Worm (Caenorhabditis elegans) whole organism, L4 larva: ENCODE results near the gene rsef-1.

Source experiments
- aly-2 ChIP-seq: sonication (generic microtip); optimal IDR thresholded peaks from 2 replicates; lab custom pipeline; 2018; ENCODE audit warnings: missing biosample characterization, missing genetic modification characterization
- ceh-20 ChIP-seq: fragments of 200-800 bp; sonication (Bioruptor generic); IDR thresholded peaks from 2 replicates; pipeline ENCODE4 v1.3.6; 2022; ENCODE audit warnings: missing genetic modification reagents, missing genetic modification characterization, missing compliant biosample characterization
- lin-39 ChIP-seq: fragments of 150-350 bp; optimal IDR thresholded peaks from 2 replicates; lab custom pipeline; 2014; ENCODE audit warnings: missing biosample characterization, missing genetic modification reagents, missing genetic modification characterization
- nhr-11 ChIP-seq: fragments of 150-350 bp; optimal IDR thresholded peaks from 2 replicates; lab custom pipeline; 2014; ENCODE audit warnings: missing biosample characterization, missing genetic modification characterization
- skn-1 ChIP-seq: fragments of 150-350 bp; optimal IDR thresholded peaks from 2 replicates; lab custom pipeline; 2014; ENCODE audit warnings: missing biosample characterization, missing genetic modification characterization
- spr-1 ChIP-seq: sonication (generic microtip); optimal IDR thresholded peaks from 2 replicates; lab custom pipeline; 2016; ENCODE audit warnings: mild to moderate bottlenecking, missing genetic modification characterization, missing compliant biosample characterization
- unc-62 ChIP-seq, 3 experiments: fragments of 150-350 bp in 1 of 3; sonication (generic microtip); optimal IDR thresholded peaks in 2 of 3; peaks in 1 of 3; 1 replicate in 1 of 3; 2 replicates in 2 of 3; lab custom pipeline; 2014 to 2017; ENCODE audit warnings: missing biosample characterization in 3 of 3, missing genetic modification characterization in 3 of 3, missing genetic modification reagents in 3 of 3, missing genotype in 1 of 3
- zfp-2 ChIP-seq: sonication (generic microtip); optimal IDR thresholded peaks from 2 replicates; lab custom pipeline; 2016; ENCODE audit warnings: mild to moderate bottlenecking, missing genetic modification characterization, missing compliant biosample characterization

DNA sequence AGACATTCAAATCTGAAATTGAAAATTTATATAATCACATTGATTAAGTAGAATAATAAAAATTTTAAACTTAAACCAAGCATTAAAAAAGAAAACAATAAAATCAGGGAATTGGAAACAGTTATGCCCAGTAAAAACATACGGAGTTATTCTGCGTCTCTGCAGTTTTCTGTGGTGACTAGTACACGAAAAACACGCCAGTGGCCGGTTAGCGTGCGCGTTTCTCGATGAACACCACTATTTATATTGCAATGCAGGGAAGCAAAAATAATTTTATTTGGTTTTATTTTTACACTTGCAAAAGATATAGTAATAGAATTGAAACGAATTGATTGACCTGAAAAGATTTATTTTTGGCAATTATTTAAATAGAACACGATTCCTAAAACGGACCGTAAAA, 40.6 kb upstream of the rsef-1 start, which contains the start of gene sec-3:
- no peak for TF ChIP-seq zfp-2
- TF ChIP-seq lin-39 (tag; lab: Kevin White, UChicago): no peak
- TF ChIP-seq spr-1: peak; percentile 80
- TF ChIP-seq skn-1 (tag; lab: Kevin White, UChicago): no peak
- no peak for TF ChIP-seq unc-62 (GFP tag; optimal IDR thresholded peaks at IDR 0.05 in 1 of 2; lab: Kevin White, UChicago)
- TF ChIP-seq unc-62 (tag; optimal IDR thresholded peaks at IDR 0.05; lab: Kevin White, UChicago): no peak
- TF ChIP-seq aly-2 (tag; lab: Kevin White, UChicago): no peak
- 0 out of 2 replicates have a peak, but pooled peaks have one; percentile 54 for TF ChIP-seq ceh-20
- peak; percentile 49 for TF ChIP-seq nhr-11
